Fruit fly (Drosophila melanogaster) Kc167 (cell line): ENCODE data around the gene Cnx99A.

Source experiments
- Myc ChIP-seq: fragments of >200 bp; optimal IDR thresholded peaks from 2 replicates; lab custom pipeline; 2017; ENCODE audit warnings: missing external identifiers
- Sin3A ChIP-seq: fragments of >200 bp; optimal IDR thresholded peaks from 2 replicates; lab custom pipeline; 2018; ENCODE audit warnings: missing external identifiers
- h ChIP-seq: fragments of >200 bp; optimal IDR thresholded peaks from 3 replicates; lab custom pipeline; 2018; ENCODE audit warnings: missing external identifiers
- insv ChIP-seq: fragments of >200 bp; optimal IDR thresholded peaks from 3 replicates; lab custom pipeline; 2018; ENCODE audit warnings: missing external identifiers
- psq ChIP-seq: fragments of >200 bp; optimal IDR thresholded peaks from 2 replicates; lab custom pipeline; 2017; ENCODE audit warnings: missing external identifiers
- ttk ChIP-seq: sonication (Bioruptor generic); optimal IDR thresholded peaks from 2 replicates; lab custom pipeline; 2017; ENCODE audit warnings: missing external identifiers

DNA sequence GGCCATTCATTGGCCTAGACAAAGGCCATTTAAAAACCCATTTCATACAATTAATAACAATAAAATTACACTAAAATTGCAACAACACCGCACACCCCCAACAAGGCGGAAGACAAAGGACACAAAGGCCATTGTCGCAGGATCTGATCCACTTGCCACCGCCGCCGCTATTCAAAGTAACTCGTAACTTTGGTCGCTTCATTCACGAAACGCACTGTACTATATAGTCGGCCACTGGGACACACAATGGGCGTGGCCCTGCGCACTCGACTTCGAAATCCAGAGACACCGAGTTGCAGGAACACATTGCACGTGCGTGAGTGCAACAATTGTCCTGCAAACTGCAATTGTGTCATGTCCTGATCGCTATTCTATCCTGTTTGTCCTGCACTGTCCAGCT lies 26.0 kb downstream of the Cnx99A start:
- no peak for TF ChIP-seq psq (lab: Kevin White, UChicago)
- TF ChIP-seq insv = no peak
- no peak for TF ChIP-seq Sin3A (lab: Kevin White, UChicago)
- no peak for TF ChIP-seq h (lab: Kevin White, UChicago)
- TF ChIP-seq Myc (lab: Kevin White, UChicago) = no peak
- TF ChIP-seq ttk (lab: Kevin White, UChicago) = no peak
